Fruit fly (Drosophila melanogaster): ENCODE results near the gene pst.

pst gene

dm6 chr3L:7347984-7348631, 12.0 kb downstream of the pst start, which contains the start of the genes Srp19 and qm (continued):
- TF ChIP-seq CG34376 (GFP tag; optimal IDR thresholded peaks at IDR 0.05) (peak; percentile 41), tx (GFP tag; optimal IDR thresholded peaks at IDR 0.05) (peak; percentile 27), nerfin-2 (GFP tag; IDR thresholded peaks at IDR 0.05; ENCODE audit: partially characterized antibody) (no peak), amos (GFP tag; IDR thresholded peaks at IDR 0.05; ENCODE audit: partially characterized antibody) (peak; percentile 77), Doc2 (GFP tag; IDR thresholded peaks at IDR 0.05) (no peak), phol (tag; optimal IDR thresholded peaks at IDR 0.05) (peak; percentile 68), lilli (GFP tag; optimal IDR thresholded peaks at IDR 0.05) (peak; percentile 73), CG11247 (GFP tag; IDR thresholded peaks at IDR 0.05) (no peak; the same call in 1 of the 2 replicates), CG32532 (GFP tag; IDR thresholded peaks at IDR 0.05) (peak; percentile 50), slp2 (GFP tag; optimal IDR thresholded peaks at IDR 0.05) (no peak), CG4617 (GFP tag; optimal IDR thresholded peaks at IDR 0.05; ENCODE audit: borderline replicate concordance) (peak; percentile 19), Hmr (GFP tag; optimal IDR thresholded peaks at IDR 0.05) (peak; percentile 62), Ets97D (GFP tag; optimal IDR thresholded peaks at IDR 0.05) (peak; percentile 51), jing (GFP tag; optimal IDR thresholded peaks at IDR 0.05) (no peak), inv (GFP tag; IDR thresholded peaks at IDR 0.05; ENCODE audit: partially characterized antibody) (peak; percentile 88), HLH54F (GFP tag; optimal IDR thresholded peaks at IDR 0.05) (peak; percentile 47), Xbp1 (GFP tag; optimal IDR thresholded peaks at IDR 0.05) (peak; percentile 64), CG1602 (GFP tag; optimal IDR thresholded peaks at IDR 0.05) (peak; percentile 36), CG10267 (tag; optimal IDR thresholded peaks at IDR 0.05) (peak; percentile 40), tll (GFP tag; optimal IDR thresholded peaks at IDR 0.05) (peak; percentile 6 to 63), CG3065 (GFP tag; optimal IDR thresholded peaks at IDR 0.05) (no peak), CG11093 (GFP tag; IDR thresholded peaks at IDR 0.05) (no peak), CG12155 (GFP tag; optimal IDR thresholded peaks at IDR 0.05) (peak; percentile 36), fd96Cb (tag; optimal IDR thresholded peaks at IDR 0.05) (peak; percentile 30), ranshi (GFP tag; IDR thresholded peaks at IDR 0.05) (peak; percentile 18; the same call in 1 of the 2 replicates), CG13624 (GFP tag; optimal IDR thresholded peaks at IDR 0.05) (peak; percentile 52), CG1233 (GFP tag; optimal IDR thresholded peaks at IDR 0.05) (peak; percentile 39), CG7556 (GFP tag; optimal IDR thresholded peaks at IDR 0.05) (peak; percentile 56), CG15479 (GFP tag; optimal IDR thresholded peaks at IDR 0.05) (no peak), CG32772 (GFP tag; IDR thresholded peaks at IDR 0.05) (peak; percentile 58), ato (GFP tag; IDR thresholded peaks at IDR 0.05; ENCODE audit: partially characterized antibody) (peak; percentile 62; the same call in 1 of the 2 replicates), gro (GFP tag; optimal IDR thresholded peaks at IDR 0.05) (peak; percentile 36), zfh1 (GFP tag; IDR thresholded peaks at IDR 0.05) (peak; percentile 58; the same call in 2 of the 3 replicates), H15 (GFP tag; IDR thresholded peaks at IDR 0.05) (no peak; the same call in 2 of the 3 replicates), jumu (GFP tag; optimal IDR thresholded peaks at IDR 0.05) (peak; percentile 64), MESR4 (GFP tag; optimal IDR thresholded peaks at IDR 0.05) (peak; percentile 71), aop (GFP tag; IDR thresholded peaks at IDR 0.05) (peak; percentile 53; the same call in 1 of the 2 replicates), CG7786 (GFP tag; optimal IDR thresholded peaks at IDR 0.05) (peak; percentile 10), Stat92E (GFP tag; optimal IDR thresholded peaks at IDR 0.05) (peak in 1 of 3 experiments; percentile 48), CG7987 (GFP tag; optimal IDR thresholded peaks at IDR 0.05) (peak; percentile 1), CG15696 (tag; optimal IDR thresholded peaks at IDR 0.05) (peak; percentile 53), CG33213 (GFP tag; optimal IDR thresholded peaks at IDR 0.05) (no peak), Taf1 (GFP tag; IDR thresholded peaks at IDR 0.05) (0 out of 2 replicates have a peak, but pooled peaks have one; percentile 17), CG11696 (GFP tag; IDR thresholded peaks at IDR 0.05) (no peak), NC2β (GFP tag; optimal IDR thresholded peaks at IDR 0.05) (no peak), tin (GFP tag; optimal IDR thresholded peaks at IDR 0.05) (peak; percentile 42), Neu2 (GFP tag; optimal IDR thresholded peaks at IDR 0.05; ENCODE audit: borderline replicate concordance) (no peak), CG13775 (GFP tag; optimal IDR thresholded peaks at IDR 0.05) (peak; percentile 31)

All from whole organism, embryonic.